Worm (Caenorhabditis elegans) whole organism, L3 larva: ENCODE measurements around the gene grl-4.

Experiments used
- ama-1 ChIP-seq: fragments of 150-350 bp; optimal IDR thresholded peaks from 2 replicates; lab custom pipeline; 2018
- ceh-16 ChIP-seq: sonication (generic microtip); optimal IDR thresholded peaks from 2 replicates; lab custom pipeline; 2017; ENCODE audit warnings: missing biosample characterization, missing genetic modification characterization
- ceh-82 ChIP-seq: fragments of 150-350 bp; optimal IDR thresholded peaks from 2 replicates; lab custom pipeline; 2014; ENCODE audit warnings: missing biosample characterization, missing genetic modification characterization
- elt-1 ChIP-seq: fragments of 150-350 bp; optimal IDR thresholded peaks from 2 replicates; lab custom pipeline; 2014; ENCODE audit warnings: missing biosample characterization, missing genetic modification characterization
- elt-3 ChIP-seq, 3 experiments: fragments of 150-350 bp in 1 of 3; sonication (generic microtip) in 2 of 3; optimal IDR thresholded peaks; 2 replicates in 2 of 3; 4 replicates in 1 of 3; lab custom pipeline; 2014 to 2017; ENCODE audit warnings: missing biosample characterization in 3 of 3, missing genetic modification characterization in 3 of 3
- eor-1 ChIP-seq, 2 experiments: fragments of 150-350 bp; optimal IDR thresholded peaks; 2 replicates each; lab custom pipeline; 2014 to 2018; ENCODE audit warnings: missing biosample characterization in 2 of 2, missing genetic modification characterization in 2 of 2
- nhr-11 ChIP-seq: fragments of 150-350 bp; optimal IDR thresholded peaks from 2 replicates; lab custom pipeline; 2014; ENCODE audit warnings: missing biosample characterization, missing genetic modification characterization
- nhr-237 ChIP-seq: fragments of 150-350 bp; optimal IDR thresholded peaks from 2 replicates; lab custom pipeline; 2014; ENCODE audit warnings: missing biosample characterization, missing genetic modification characterization
- nhr-76 ChIP-seq: fragments of 150-350 bp; sonication (generic microtip); optimal IDR thresholded peaks from 5 replicates; lab custom pipeline; 2014; ENCODE audit warnings: missing biosample characterization, missing genetic modification characterization
- snpc-4 ChIP-seq: fragments of 150-350 bp; optimal IDR thresholded peaks from 2 replicates; lab custom pipeline; 2014; ENCODE audit warnings: missing biosample characterization, missing genetic modification characterization
- unc-39 ChIP-seq: sonication (generic microtip); optimal IDR thresholded peaks from 4 replicates; lab custom pipeline; 2017; ENCODE audit warnings: missing biosample characterization, missing genetic modification characterization
- unc-62 ChIP-seq: fragments of 150-350 bp; sonication (generic microtip); optimal IDR thresholded peaks from 4 replicates; lab custom pipeline; 2014; ENCODE audit warnings: missing biosample characterization, missing genetic modification reagents, missing genetic modification characterization
- ztf-11 ChIP-seq: fragments of 150-350 bp; optimal IDR thresholded peaks from 2 replicates; lab custom pipeline; 2014; ENCODE audit warnings: missing biosample characterization, missing genetic modification characterization

DNA sequence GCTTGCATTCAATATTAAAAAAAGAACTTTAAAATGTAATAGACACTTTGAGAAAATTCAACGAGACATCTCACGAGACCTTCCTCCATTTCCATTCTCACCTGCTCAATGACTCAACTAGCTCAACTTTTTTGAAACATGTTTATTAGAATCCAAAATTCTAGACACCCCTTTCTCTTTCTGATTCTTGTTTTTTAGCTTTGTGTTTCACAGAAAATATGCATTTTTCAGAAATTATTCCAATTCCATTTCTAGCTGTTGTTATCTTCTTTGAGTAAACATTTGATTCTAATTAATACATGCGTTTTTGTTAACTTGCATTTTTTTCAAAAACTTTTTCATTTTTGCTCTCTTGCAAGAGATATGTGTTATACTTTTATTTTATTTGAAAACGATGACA is 9.1 kb downstream of the grl-4 start:
- TF ChIP-seq nhr-76 = no peak
- TF ChIP-seq ceh-16 (tag; lab: Kevin White, UChicago) = no peak
- TF ChIP-seq elt-3 (tag; optimal IDR thresholded peaks at IDR 0.05; lab: Kevin White, UChicago) = no peak
- TF ChIP-seq unc-62 (GFP tag; lab: Kevin White, UChicago) = no peak
- TF ChIP-seq ama-1 (lab: Kevin White, UChicago) = no peak
- TF ChIP-seq elt-1 (tag; lab: Kevin White, UChicago) = no peak
- no peak for TF ChIP-seq nhr-237 (tag; lab: Kevin White, UChicago)
- no peak for TF ChIP-seq snpc-4
- no peak for TF ChIP-seq ztf-11
- TF ChIP-seq eor-1 (tag; optimal IDR thresholded peaks at IDR 0.05; lab: Kevin White, UChicago) = no peak
- TF ChIP-seq nhr-11 (tag; lab: Kevin White, UChicago) = no peak
- TF ChIP-seq ceh-82 (tag; lab: Kevin White, UChicago) = no peak
- TF ChIP-seq unc-39 (tag; lab: Kevin White, UChicago) = no peak
